Fruit fly (Drosophila melanogaster): ENCODE measurements around the gene CG7443.

CG7443 gene

dm6 chr3R:8352961-8353728, 29.0 kb downstream of the CG7443 start (continued):
- 0 out of 2 replicates have a peak, but pooled peaks have one; percentile 4 for TF ChIP-seq CG9932 (GFP tag; IDR thresholded peaks at IDR 0.05)
- TF ChIP-seq CG4730 (GFP tag; IDR thresholded peaks at IDR 0.05) = no peak
- peak; percentile 2 for TF ChIP-seq CG6765 (GFP tag; optimal IDR thresholded peaks at IDR 0.05)
- TF ChIP-seq ERR (GFP tag; optimal IDR thresholded peaks at IDR 0.05) = peak; percentile 25
- 0 out of 2 replicates have a peak, but pooled peaks have one; percentile 17 for TF ChIP-seq CG4360 (GFP tag; IDR thresholded peaks at IDR 0.05)
- TF ChIP-seq CG8388 (GFP tag; optimal IDR thresholded peaks at IDR 0.05) = no peak
- peak; percentile 1 for TF ChIP-seq mirr (GFP tag; optimal IDR thresholded peaks at IDR 0.05)
- peak; percentile 51 for TF ChIP-seq CG12769 (tag; optimal IDR thresholded peaks at IDR 0.05)
- peak; percentile 41 for TF ChIP-seq sens (GFP tag)
- TF ChIP-seq HmgZ (tag; optimal IDR thresholded peaks at IDR 0.05) = peak; percentile 6
- TF ChIP-seq CG10543 (GFP tag; optimal IDR thresholded peaks at IDR 0.05) = peak; percentile 43
- peak; percentile 34 for TF ChIP-seq CG34376 (GFP tag; optimal IDR thresholded peaks at IDR 0.05)
- peak; percentile 77 for TF ChIP-seq Med (GFP tag)
- TF ChIP-seq CG18599 (GFP tag; optimal IDR thresholded peaks at IDR 0.05) = peak; percentile 45
- 0 out of 4 replicates have a peak, but pooled peaks have one; percentile 58 for TF ChIP-seq chinmo (GFP tag; IDR thresholded peaks at IDR 0.05; ENCODE audit: partially characterized antibody)

DNA sequence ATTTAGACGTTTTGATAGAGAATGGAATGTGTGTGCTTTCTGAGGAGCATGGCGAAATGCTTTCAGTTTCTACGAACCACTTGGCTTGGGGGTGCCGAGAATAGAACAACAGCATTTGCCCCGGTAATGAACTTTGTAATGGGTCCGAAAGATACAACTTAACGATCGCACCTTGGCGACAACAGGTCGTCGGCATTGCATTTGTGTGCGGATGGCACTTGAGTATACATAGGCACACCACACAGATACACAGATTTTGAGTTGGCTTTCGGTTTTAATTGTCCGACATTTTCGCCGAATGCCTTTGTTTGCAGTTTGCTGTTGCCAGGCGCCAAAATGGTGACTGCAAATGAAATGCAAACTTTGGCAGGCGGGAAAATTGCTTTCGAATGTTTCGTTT, 29.9 kb downstream of the CG7443 start:
- no peak for TF ChIP-seq CG8290 (GFP tag; optimal IDR thresholded peaks at IDR 0.05)
- peak in 1 of 2 experiments; percentile 34 for TF ChIP-seq CG8290 (tag; optimal IDR thresholded peaks at IDR 0.05)
- TF ChIP-seq cg (GFP tag; optimal IDR thresholded peaks at IDR 0.05) = peak; percentile 3
- TF ChIP-seq CG34376 (GFP tag; optimal IDR thresholded peaks at IDR 0.05) = peak; percentile 22
- TF ChIP-seq CG4328 (GFP tag; optimal IDR thresholded peaks at IDR 0.05) = no peak
- TF ChIP-seq chinmo (GFP tag; IDR thresholded peaks at IDR 0.05; ENCODE audit: partially characterized antibody) = peak; percentile 52; the same call in 1 of the 4 replicates
- TF ChIP-seq Dll (GFP tag; IDR thresholded peaks at IDR 0.05; ENCODE audit: partially characterized antibody) = no peak
- no peak for TF ChIP-seq ssp (GFP tag; IDR thresholded peaks at IDR 0.05)
- TF ChIP-seq CG2199 (GFP tag; IDR thresholded peaks at IDR 0.05) = 0 out of 3 replicates have a peak, but pooled peaks have one; percentile 6
- TF ChIP-seq chm (GFP tag; IDR thresholded peaks at IDR 0.05) = 0 out of 2 replicates have a peak, but pooled peaks have one; percentile 10
- TF ChIP-seq Hr78 (GFP tag; optimal IDR thresholded peaks at IDR 0.05) = peak in 1 of 2 experiments; percentile 31
- TF ChIP-seq bcd (GFP tag; optimal IDR thresholded peaks at IDR 0.05) = no peak

dm6 chr3R:8354458-8354857, 30.3 kb downstream of the CG7443 start:
- TF ChIP-seq kni (GFP tag; optimal IDR thresholded peaks at IDR 0.05) (no peak), CG13287 (GFP tag; IDR thresholded peaks at IDR 0.05; ENCODE audit: partially characterized antibody) (no peak), ttk (GFP tag; IDR thresholded peaks at IDR 0.05) (peak; percentile 64), B-H1 (GFP tag; IDR thresholded peaks at IDR 0.05) (peak; percentile 31; the same call in 2 of the 3 replicates), Mes4 (GFP tag; optimal IDR thresholded peaks at IDR 0.05) (no peak), CG1832 (GFP tag; optimal IDR thresholded peaks at IDR 0.05) (no peak), MESR4 (GFP tag; optimal IDR thresholded peaks at IDR 0.05) (no peak), Rfx (GFP tag; IDR thresholded peaks at IDR 0.05) (peak; percentile 74), sd (tag; optimal IDR thresholded peaks at IDR 0.05) (peak; percentile 89), CG18599 (GFP tag; optimal IDR thresholded peaks at IDR 0.05) (peak; percentile 67), run (tag; optimal IDR thresholded peaks at IDR 0.05) (peak; percentile 7), ara (GFP tag; IDR thresholded peaks at IDR 0.05) (peak; percentile 23; the same call in 1 of the 2 replicates), pfk (GFP tag; optimal IDR thresholded peaks at IDR 0.05) (no peak), crc (GFP tag; optimal IDR thresholded peaks at IDR 0.05) (no peak), az2 (GFP tag; optimal IDR thresholded peaks at IDR 0.05) (peak; percentile 23), CG1603 (tag; optimal IDR thresholded peaks at IDR 0.05) (peak; percentile 49), fd102C (GFP tag; optimal IDR thresholded peaks at IDR 0.05) (no peak), CG4707 (GFP tag; optimal IDR thresholded peaks at IDR 0.05) (no peak), gsb-n (tag; optimal IDR thresholded peaks at IDR 0.05) (peak; percentile 1), CG2116 (GFP tag; optimal IDR thresholded peaks at IDR 0.05) (no peak), CG7372 (GFP tag; IDR thresholded peaks at IDR 0.05) (peak; percentile 9; the same call in 1 of the 2 replicates), D19A (tag; optimal IDR thresholded peaks at IDR 0.05) (peak; percentile 25)
